Fruit fly (Drosophila melanogaster): Measurements from ENCODE around the gene Atg4a.

DNA sequence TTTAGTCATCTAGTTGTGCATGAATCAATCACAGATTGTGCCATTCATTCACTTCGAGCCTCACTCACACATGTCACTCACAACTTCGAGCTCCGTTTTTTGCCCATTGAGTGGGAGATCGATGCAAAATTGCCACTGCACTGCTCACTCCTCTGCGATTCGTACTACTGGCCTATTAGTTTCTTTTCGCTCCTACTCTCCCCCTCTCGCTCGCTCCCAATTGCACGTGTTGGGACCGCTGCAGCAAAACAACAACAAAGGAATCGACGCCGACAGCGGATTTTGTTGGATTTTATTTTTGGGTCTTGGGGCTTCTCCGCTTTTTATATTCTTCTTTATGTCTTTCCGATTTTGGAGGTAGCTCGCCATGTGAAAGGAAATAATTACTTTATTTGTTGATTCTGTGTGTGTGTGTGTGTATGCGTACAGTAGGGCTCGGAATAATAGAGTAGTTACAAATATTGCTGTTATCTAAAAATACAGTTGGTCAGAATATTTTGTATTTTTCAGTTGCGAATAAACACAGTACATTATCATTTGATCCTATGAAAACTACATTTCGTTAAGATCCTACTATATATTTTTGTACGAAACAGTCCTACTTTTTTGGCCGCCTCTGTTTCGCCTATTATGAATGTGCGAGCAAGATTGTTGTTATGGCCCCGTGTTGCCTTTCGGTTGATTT, 6.4 kb upstream of the Atg4a start:
- TF ChIP-seq pan (optimal IDR thresholded peaks at IDR 0.05) (no peak), Dll (optimal IDR thresholded peaks at IDR 0.05) (no peak), usp (GFP tag; optimal IDR thresholded peaks at IDR 0.05) (no peak), CG8478 (optimal IDR thresholded peaks at IDR 0.05) (no peak), psq (optimal IDR thresholded peaks at IDR 0.05) (no peak), EcR (GFP tag; optimal IDR thresholded peaks at IDR 0.05) (no peak)

Measured in whole organism.